Fruit fly (Drosophila melanogaster) whole organism, adult: ENCODE results near the gene CG4577.

ENCODE experiments used
- CG11617 ChIP-seq: fragments of 200-800 bp; sonication (Bioruptor generic); optimal IDR thresholded peaks from 2 replicates; lab custom pipeline; 2017; ENCODE audit warnings: mild to moderate bottlenecking, missing biosample characterization, missing genetic modification reagents, missing genetic modification characterization
- CG12768 ChIP-seq: fragments of 200-800 bp; sonication (Bioruptor generic); optimal IDR thresholded peaks from 2 replicates; lab custom pipeline; 2017; ENCODE audit warnings: missing biosample characterization, missing genetic modification characterization, mild to moderate bottlenecking, moderate library complexity, missing genetic modification reagents
- CG14711 ChIP-seq: fragments of 200-800 bp; sonication (Bioruptor generic); optimal IDR thresholded peaks from 2 replicates; lab custom pipeline; 2018; ENCODE audit warnings: missing biosample characterization, mild to moderate bottlenecking, missing genetic modification characterization, moderate library complexity
- CG1620 ChIP-seq: fragments of 200-800 bp; sonication (Bioruptor generic); optimal IDR thresholded peaks from 2 replicates; lab custom pipeline; 2016; ENCODE audit warnings: missing biosample characterization, missing genetic modification characterization
- CG33017 ChIP-seq: fragments of 200-800 bp; sonication (Bioruptor generic); optimal IDR thresholded peaks from 2 replicates; lab custom pipeline; 2018; ENCODE audit warnings: missing biosample characterization, mild to moderate bottlenecking, missing genetic modification characterization, moderate library complexity
- CG5204 ChIP-seq: fragments of 200-800 bp; sonication (Bioruptor generic); optimal IDR thresholded peaks from 2 replicates; lab custom pipeline; 2016; ENCODE audit warnings: missing biosample characterization, missing genetic modification characterization
- CG7045 ChIP-seq: fragments of 200-800 bp; sonication (Bioruptor generic); optimal IDR thresholded peaks from 2 replicates; lab custom pipeline; 2017; ENCODE audit warnings: missing biosample characterization, mild to moderate bottlenecking, missing genetic modification characterization
- CG7101 ChIP-seq: fragments of 200-800 bp; sonication (Bioruptor generic); optimal IDR thresholded peaks from 2 replicates; lab custom pipeline; 2018; ENCODE audit warnings: missing biosample characterization, mild to moderate bottlenecking, missing genetic modification characterization, moderate library complexity
- Clk ChIP-seq: fragments of 200-800 bp; sonication (Bioruptor generic); optimal IDR thresholded peaks from 2 replicates; lab custom pipeline; 2017; ENCODE audit warnings: missing biosample characterization, missing genetic modification characterization
- Crg-1 ChIP-seq: fragments of 200-800 bp; sonication (Bioruptor generic); optimal IDR thresholded peaks from 2 replicates; lab custom pipeline; 2016; ENCODE audit warnings: missing biosample characterization, missing genetic modification characterization
- Hr96 ChIP-seq: fragments of 200-800 bp; sonication (Bioruptor generic); optimal IDR thresholded peaks from 2 replicates; lab custom pipeline; 2016; ENCODE audit warnings: missing biosample characterization, missing genetic modification characterization
- Mnt ChIP-seq: fragments of 200-800 bp; sonication (Bioruptor generic); optimal IDR thresholded peaks from 2 replicates; lab custom pipeline; 2016; ENCODE audit warnings: missing biosample characterization, mild to moderate bottlenecking, missing genetic modification characterization
- bab1 ChIP-seq: fragments of 200-800 bp; sonication (Bioruptor generic); optimal IDR thresholded peaks from 3 replicates; lab custom pipeline; 2019; ENCODE audit warnings: missing biosample characterization, mild to moderate bottlenecking, missing genetic modification characterization, moderate library complexity
- cic ChIP-seq: fragments of 200-800 bp; sonication (Bioruptor generic); optimal IDR thresholded peaks from 2 replicates; lab custom pipeline; 2017; ENCODE audit warnings: missing biosample characterization, mild to moderate bottlenecking, missing genetic modification characterization, moderate library complexity
- cnc ChIP-seq, 2 experiments: fragments of >200 bp; optimal IDR thresholded peaks; 2 replicates each; lab custom pipeline; 2017
- kay ChIP-seq: fragments of 200-800 bp; sonication (Bioruptor generic); peaks from one replicate; lab custom pipeline; 2016; ENCODE audit warnings: missing biosample characterization, missing genetic modification characterization, borderline replicate concordance
- ovo ChIP-seq: fragments of 200-800 bp; sonication (Bioruptor generic); optimal IDR thresholded peaks from 2 replicates; lab custom pipeline; 2016; ENCODE audit warnings: missing biosample characterization, missing genetic modification characterization
- pad ChIP-seq: fragments of 200-800 bp; sonication (Bioruptor generic); optimal IDR thresholded peaks from 3 replicates; lab custom pipeline; 2017; ENCODE audit warnings: missing biosample characterization, missing genetic modification characterization, mild to moderate bottlenecking, moderate library complexity, missing genetic modification reagents
- tj ChIP-seq: fragments of 200-800 bp; sonication (Bioruptor generic); optimal IDR thresholded peaks from 3 replicates; lab custom pipeline; 2017; ENCODE audit warnings: missing biosample characterization, mild to moderate bottlenecking, missing genetic modification characterization, moderate library complexity
- toe ChIP-seq: fragments of 200-800 bp; sonication (Bioruptor generic); optimal IDR thresholded peaks from 2 replicates; lab custom pipeline; 2016; ENCODE audit warnings: missing biosample characterization, missing genetic modification characterization

CG4577 gene

dm6 chr2L:1124265-1124664 is 10.2 kb upstream of the CG4577 start:
- peak; percentile 41 for TF ChIP-seq CG33017
- TF ChIP-seq CG1620, result no peak
- no peak for TF ChIP-seq CG5204 (GFP tag; lab: Kevin White, UChicago)
- TF ChIP-seq CG12768, result peak; percentile 92
- TF ChIP-seq Clk (GFP tag; lab: Kevin White, UChicago), result peak; percentile 34
- TF ChIP-seq CG7045 (GFP tag; lab: Kevin White, UChicago), result peak; percentile 17
- peak; percentile 36 for TF ChIP-seq tj (GFP tag; lab: Kevin White, UChicago)

- TF ChIP-seq kay (peak; percentile 59), cic (GFP tag; lab: Kevin White, UChicago) (peak; percentile 100), CG33017 (peak; percentile 44), tj (GFP tag; lab: Kevin White, UChicago) (no peak), CG12768 (no peak)
Observed at dm6 chr2L:1125437-1125836, 9.1 kb upstream of the CG4577 start.

dm6 chr2L:1126527-1126926 is 8.0 kb upstream of the CG4577 start:
- peak; percentile 9 for TF ChIP-seq Mnt (GFP tag; lab: Kevin White, UChicago)
- peak; percentile 91 for TF ChIP-seq kay
- no peak for TF ChIP-seq CG7101
- no peak for TF ChIP-seq pad (GFP tag; lab: Kevin White, UChicago)
- TF ChIP-seq CG7045 (GFP tag; lab: Kevin White, UChicago), result no peak

- TF ChIP-seq CG12768, result peak; percentile 7
- peak; percentile 83 for TF ChIP-seq cic (GFP tag; lab: Kevin White, UChicago)
- no peak for TF ChIP-seq CG5204 (GFP tag; lab: Kevin White, UChicago)
Observed at dm6 chr2L:1127434-1128089, 6.9 kb upstream of the CG4577 start.

- TF ChIP-seq tj (GFP tag; lab: Kevin White, UChicago) (peak; percentile 28), cnc (optimal IDR thresholded peaks at IDR 0.05; lab: Kevin White, UChicago) (peak in 1 of 2 experiments; percentile 74), CG5204 (GFP tag; lab: Kevin White, UChicago) (no peak), CG11617 (GFP tag; lab: Kevin White, UChicago) (no peak), CG33017 (no peak)
Observed at dm6 chr2L:1128344-1128931, 6.1 kb upstream of the CG4577 start.

dm6 chr2L:1128932-1129887 is 5.3 kb upstream of the CG4577 start, which contains the start of the genes Pino and TBC1D23:
Pino (minus strand) TSS chr2L:1128953.
TBC1D23 (plus strand) TSS chr2L:1129316.
- TF ChIP-seq Clk (GFP tag; lab: Kevin White, UChicago), result peak; percentile 45
- no peak for TF ChIP-seq cnc (optimal IDR thresholded peaks at IDR 0.05; lab: Kevin White, UChicago)
- no peak for TF ChIP-seq kay
- TF ChIP-seq pad (GFP tag; lab: Kevin White, UChicago), result peak; percentile 41
- TF ChIP-seq CG12768, result peak; percentile 67
- TF ChIP-seq CG5204 (GFP tag; lab: Kevin White, UChicago), result peak; percentile 75
- TF ChIP-seq tj (GFP tag; lab: Kevin White, UChicago), result peak; percentile 40
- peak; percentile 48 for TF ChIP-seq bab1 (GFP tag; lab: Kevin White, UChicago)
- TF ChIP-seq CG33017, result peak; percentile 78
- peak; percentile 83 for TF ChIP-seq toe
- peak; percentile 75 for TF ChIP-seq CG11617 (GFP tag; lab: Kevin White, UChicago)
- TF ChIP-seq Mnt (GFP tag; lab: Kevin White, UChicago), result peak; percentile 15
- TF ChIP-seq CG7045 (GFP tag; lab: Kevin White, UChicago), result peak; percentile 73
- no peak for TF ChIP-seq cic (GFP tag; lab: Kevin White, UChicago)
- peak; percentile 54 for TF ChIP-seq Crg-1 (GFP tag; lab: Kevin White, UChicago)
- TF ChIP-seq Hr96 (GFP tag; lab: Kevin White, UChicago), result peak; percentile 55
- TF ChIP-seq CG7101, result peak; percentile 80
- peak; percentile 58 for TF ChIP-seq CG1620
- peak; percentile 73 for TF ChIP-seq CG14711
- peak; percentile 36 for TF ChIP-seq ovo (GFP tag; lab: Kevin White, UChicago)

- TF ChIP-seq bab1 (GFP tag; lab: Kevin White, UChicago) (no peak), Crg-1 (GFP tag; lab: Kevin White, UChicago) (no peak), cnc (optimal IDR thresholded peaks at IDR 0.05; lab: Kevin White, UChicago) (no peak), ovo (GFP tag; lab: Kevin White, UChicago) (no peak), tj (GFP tag; lab: Kevin White, UChicago) (no peak), CG7045 (GFP tag; lab: Kevin White, UChicago) (peak; percentile 69), CG7101 (peak; percentile 29), CG5204 (GFP tag; lab: Kevin White, UChicago) (no peak), CG12768 (peak; percentile 39), Hr96 (GFP tag; lab: Kevin White, UChicago) (no peak), cic (GFP tag; lab: Kevin White, UChicago) (no peak), toe (peak; percentile 1), CG14711 (peak; percentile 30), kay (no peak), pad (GFP tag; lab: Kevin White, UChicago) (no peak), Mnt (GFP tag; lab: Kevin White, UChicago) (no peak), CG11617 (GFP tag; lab: Kevin White, UChicago) (peak; percentile 58), CG33017 (peak; percentile 54), CG1620 (no peak), Clk (GFP tag; lab: Kevin White, UChicago) (no peak)
Observed at dm6 chr2L:1135495-1135894, 1.0 kb downstream of the CG4577 start.
